Worm (Caenorhabditis elegans) whole organism, late embryonic: ENCODE measurements around the gene C14C6.5.

Source experiments
- C38D4.7 ChIP-seq: fragments of 200-800 bp; sonication (Bioruptor generic); optimal IDR thresholded peaks from 2 replicates; lab custom pipeline; 2018; ENCODE audit warnings: mild to moderate bottlenecking, missing genetic modification characterization, moderate library complexity, missing compliant biosample characterization
- F13H6.1 ChIP-seq: sonication (generic microtip); optimal IDR thresholded peaks from 2 replicates; lab custom pipeline; 2016; ENCODE audit warnings: missing genetic modification characterization, missing compliant biosample characterization
- K02D7.2 ChIP-seq: sonication (generic microtip); optimal IDR thresholded peaks from 2 replicates; lab custom pipeline; 2017; ENCODE audit warnings: mild to moderate bottlenecking, missing genetic modification characterization, missing compliant biosample characterization
- K09A11.1 ChIP-seq: sonication (generic microtip); optimal IDR thresholded peaks from 2 replicates; lab custom pipeline; 2017; ENCODE audit warnings: antibody characterized with exemption, mild to moderate bottlenecking, missing genetic modification characterization, missing compliant biosample characterization; ENCODE audit not compliant: insufficient read depth
- T23F11.4 ChIP-seq: fragments of 200-800 bp; sonication (Bioruptor generic); optimal IDR thresholded peaks from 2 replicates; lab custom pipeline; 2018; ENCODE audit warnings: mild to moderate bottlenecking, missing genetic modification characterization, missing compliant biosample characterization
- Y22D7AL.16 ChIP-seq: sonication (generic microtip); optimal IDR thresholded peaks from 2 replicates; lab custom pipeline; 2016; ENCODE audit warnings: missing genetic modification characterization, missing compliant biosample characterization
- ceh-18 ChIP-seq: sonication (generic microtip); optimal IDR thresholded peaks from 2 replicates; lab custom pipeline; 2016; ENCODE audit warnings: missing genetic modification characterization, missing compliant biosample characterization
- ceh-19 ChIP-seq: fragments of 200-800 bp; sonication (Bioruptor generic); optimal IDR thresholded peaks from 2 replicates; lab custom pipeline; 2018; ENCODE audit warnings: mild to moderate bottlenecking, missing genetic modification characterization, missing compliant biosample characterization
- ceh-2 ChIP-seq: sonication (generic microtip); optimal IDR thresholded peaks from 2 replicates; lab custom pipeline; 2016; ENCODE audit warnings: missing genotype, missing genetic modification characterization, missing compliant biosample characterization
- ceh-22 ChIP-seq: sonication (generic microtip); optimal IDR thresholded peaks from 2 replicates; lab custom pipeline; 2017; ENCODE audit warnings: missing biosample characterization, missing genetic modification characterization
- ceh-30 ChIP-seq: fragments of 150-350 bp; optimal IDR thresholded peaks from 2 replicates; lab custom pipeline; 2014; ENCODE audit warnings: missing biosample characterization, missing genetic modification characterization
- ceh-31 ChIP-seq: sonication (generic microtip); optimal IDR thresholded peaks from 2 replicates; lab custom pipeline; 2016; ENCODE audit warnings: missing genetic modification characterization, missing compliant biosample characterization
- ceh-48 ChIP-seq: sonication (generic microtip); optimal IDR thresholded peaks from 2 replicates; lab custom pipeline; 2016; ENCODE audit warnings: missing genetic modification characterization, inconsistent platforms, missing compliant biosample characterization
- ceh-6 ChIP-seq: fragments of 200-800 bp; sonication (Bioruptor generic); optimal IDR thresholded peaks from 2 replicates; lab custom pipeline; 2018; ENCODE audit warnings: mild to moderate bottlenecking, missing genetic modification characterization, missing compliant biosample characterization
- che-1 ChIP-seq: sonication (generic microtip); optimal IDR thresholded peaks from 2 replicates; lab custom pipeline; 2016; ENCODE audit warnings: mild to moderate bottlenecking, missing genetic modification characterization, missing compliant biosample characterization
- dmd-4 ChIP-seq: sonication (generic microtip); optimal IDR thresholded peaks from 2 replicates; lab custom pipeline; 2016; ENCODE audit warnings: borderline replicate concordance, missing genetic modification characterization, missing compliant biosample characterization
- dve-1 ChIP-seq: sonication (generic microtip); optimal IDR thresholded peaks from 2 replicates; lab custom pipeline; 2017; ENCODE audit warnings: antibody characterized with exemption, mild to moderate bottlenecking, missing genetic modification characterization, missing compliant biosample characterization
- eyg-1 ChIP-seq: sonication (generic microtip); optimal IDR thresholded peaks from 2 replicates; lab custom pipeline; 2016; ENCODE audit warnings: missing genotype, missing genetic modification characterization, missing compliant biosample characterization
- fkh-10 ChIP-seq: fragments of 150-350 bp; optimal IDR thresholded peaks from 2 replicates; lab custom pipeline; 2014; ENCODE audit warnings: missing biosample characterization, missing genetic modification reagents, missing genetic modification characterization
- fkh-6 ChIP-seq: sonication (generic microtip); optimal IDR thresholded peaks from 2 replicates; lab custom pipeline; 2016; ENCODE audit warnings: missing genetic modification characterization, missing compliant biosample characterization
- hlh-13 ChIP-seq: fragments of 200-800 bp; sonication (Bioruptor generic); optimal IDR thresholded peaks from 2 replicates; lab custom pipeline; 2018; ENCODE audit warnings: mild to moderate bottlenecking, missing genetic modification characterization, missing compliant biosample characterization
- hlh-15 ChIP-seq: sonication (generic microtip); optimal IDR thresholded peaks from 2 replicates; lab custom pipeline; 2016; ENCODE audit warnings: missing genetic modification characterization, missing compliant biosample characterization
- hlh-6 ChIP-seq: sonication (generic microtip); optimal IDR thresholded peaks from 2 replicates; lab custom pipeline; 2016; ENCODE audit warnings: missing genotype, missing genetic modification characterization, missing compliant biosample characterization
- hlh-8 ChIP-seq: sonication (generic microtip); optimal IDR thresholded peaks from 2 replicates; lab custom pipeline; 2016; ENCODE audit warnings: missing genotype, missing genetic modification characterization, missing compliant biosample characterization
- lim-6 ChIP-seq: sonication (generic microtip); optimal IDR thresholded peaks from 2 replicates; lab custom pipeline; 2016; ENCODE audit warnings: missing genetic modification characterization, missing compliant biosample characterization
- lin-11 ChIP-seq: fragments of 200-800 bp; sonication (Bioruptor generic); optimal IDR thresholded peaks from 2 replicates; lab custom pipeline; 2018; ENCODE audit warnings: mild to moderate bottlenecking, missing genetic modification characterization, missing compliant biosample characterization
- madf-2 ChIP-seq: sonication (generic microtip); optimal IDR thresholded peaks from 2 replicates; lab custom pipeline; 2017; ENCODE audit warnings: missing genetic modification characterization, missing compliant biosample characterization
- mec-3 ChIP-seq: sonication (generic microtip); optimal IDR thresholded peaks from 2 replicates; lab custom pipeline; 2016; ENCODE audit warnings: borderline replicate concordance, missing genetic modification characterization, missing compliant biosample characterization
- nhr-11 ChIP-seq: fragments of 150-350 bp; optimal IDR thresholded peaks from 2 replicates; lab custom pipeline; 2014; ENCODE audit warnings: missing biosample characterization, missing genetic modification characterization
- npax-4 ChIP-seq: sonication (generic microtip); optimal IDR thresholded peaks from 2 replicates; lab custom pipeline; 2016; ENCODE audit warnings: missing genetic modification characterization, missing compliant biosample characterization
- pag-3 ChIP-seq: sonication (generic microtip); optimal IDR thresholded peaks from 2 replicates; lab custom pipeline; 2016; ENCODE audit warnings: missing compliant biosample characterization, missing genetic modification characterization, borderline replicate concordance
- pax-1 ChIP-seq: fragments of 150-350 bp; optimal IDR thresholded peaks from 2 replicates; lab custom pipeline; 2014; ENCODE audit warnings: missing biosample characterization, missing genetic modification characterization
- pha-2 ChIP-seq: sonication (generic microtip); optimal IDR thresholded peaks from 2 replicates; lab custom pipeline; 2017; ENCODE audit warnings: mild to moderate bottlenecking, missing genetic modification characterization, missing compliant biosample characterization
- pha-4 ChIP-seq: fragments of 150-350 bp; optimal IDR thresholded peaks from 2 replicates; lab custom pipeline; 2018; ENCODE audit warnings: missing biosample characterization, missing genetic modification reagents, missing genetic modification characterization
- ref-2 ChIP-seq: sonication (generic microtip); optimal IDR thresholded peaks from 2 replicates; lab custom pipeline; 2016; ENCODE audit warnings: missing genetic modification characterization, missing compliant biosample characterization
- sdc-2 ChIP-seq: sonication (generic microtip); optimal IDR thresholded peaks from 2 replicates; lab custom pipeline; 2016; ENCODE audit warnings: missing genotype, missing genetic modification characterization, missing compliant biosample characterization
- sox-2 ChIP-seq: fragments of 200-800 bp; sonication (Bioruptor generic); IDR thresholded peaks from 2 replicates; pipeline ENCODE4 v1.3.6; 2022; ENCODE audit warnings: missing genetic modification reagents, missing genetic modification characterization, missing compliant biosample characterization
- sox-4 ChIP-seq: sonication (generic microtip); optimal IDR thresholded peaks from 2 replicates; lab custom pipeline; 2017; ENCODE audit warnings: mild to moderate bottlenecking, missing genetic modification characterization, inconsistent platforms, missing compliant biosample characterization
- syd-9 ChIP-seq: sonication (generic microtip); optimal IDR thresholded peaks from 2 replicates; lab custom pipeline; 2016; ENCODE audit warnings: mild to moderate bottlenecking, missing genetic modification characterization, moderate library complexity, missing compliant biosample characterization
- tbx-2 ChIP-seq: sonication (generic microtip); optimal IDR thresholded peaks from 2 replicates; lab custom pipeline; 2016; ENCODE audit warnings: missing genetic modification characterization, missing compliant biosample characterization
- tbx-7 ChIP-seq: sonication (generic microtip); optimal IDR thresholded peaks from 2 replicates; lab custom pipeline; 2016; ENCODE audit warnings: missing genotype, missing genetic modification characterization, missing compliant biosample characterization
- unc-42 ChIP-seq: sonication (generic microtip); optimal IDR thresholded peaks from 2 replicates; lab custom pipeline; 2016; ENCODE audit warnings: missing genotype, missing genetic modification characterization, missing compliant biosample characterization
- unc-55 ChIP-seq: sonication (generic microtip); optimal IDR thresholded peaks from 2 replicates; lab custom pipeline; 2017; ENCODE audit warnings: missing biosample characterization, missing genetic modification reagents, missing genetic modification characterization
- unc-86 ChIP-seq: sonication (generic microtip); optimal IDR thresholded peaks from 2 replicates; lab custom pipeline; 2016; ENCODE audit warnings: missing genetic modification characterization, missing compliant biosample characterization

C14C6.5 gene

ce11 chrV:565984-566383 is 29.6 kb downstream of the C14C6.5 start, which contains the start of gene sri-73:
Gene sri-73, minus strand, starts transcription at chrV:566084.
- no peak for TF ChIP-seq C38D4.7 (GFP tag; lab: Kevin White, UChicago)
- no peak for TF ChIP-seq pha-4
- no peak for TF ChIP-seq ceh-2 (tag; lab: Kevin White, UChicago)
- no peak for TF ChIP-seq che-1 (tag; lab: Kevin White, UChicago)
- no peak for TF ChIP-seq pag-3 (tag; lab: Kevin White, UChicago)
- no peak for TF ChIP-seq F13H6.1 (tag; lab: Kevin White, UChicago)
- no peak for TF ChIP-seq tbx-2
- no peak for TF ChIP-seq syd-9
- no peak for TF ChIP-seq sdc-2 (tag; lab: Kevin White, UChicago)
- TF ChIP-seq T23F11.4 (GFP tag; lab: Kevin White, UChicago) = no peak
- no peak for TF ChIP-seq ceh-18 (tag; lab: Kevin White, UChicago)
- no peak for TF ChIP-seq nhr-11 (tag; lab: Kevin White, UChicago)
- no peak for TF ChIP-seq dve-1 (tag; lab: Kevin White, UChicago)
- TF ChIP-seq npax-4 = no peak
- TF ChIP-seq madf-2 (tag; lab: Kevin White, UChicago) = no peak
- TF ChIP-seq hlh-13 (GFP tag; lab: Kevin White, UChicago) = no peak
- no peak for TF ChIP-seq fkh-6 (tag; lab: Kevin White, UChicago)
- no peak for TF ChIP-seq lin-11 (tag; lab: Kevin White, UChicago)

- TF ChIP-seq ref-2 (tag; lab: Kevin White, UChicago) = no peak
- no peak for TF ChIP-seq Y22D7AL.16 (tag; lab: Kevin White, UChicago)
- TF ChIP-seq tbx-7 (tag; lab: Kevin White, UChicago) = no peak
- TF ChIP-seq pha-2 (tag; lab: Kevin White, UChicago) = no peak
- no peak for TF ChIP-seq ceh-19 (GFP tag; lab: Kevin White, UChicago)
- TF ChIP-seq, all 69 proteins: peak for 0
Observed at ce11 chrV:568105-568504, 31.7 kb downstream of the C14C6.5 start, which contains the start of gene sri-72. Gene sri-72, minus strand, starts transcription at chrV:568205.

ce11 chrV:574639-575038 is 38.2 kb downstream of the C14C6.5 start, which contains the start of gene C14C6.13:
Gene C14C6.13, minus strand, starts transcription at chrV:574739.
- TF ChIP-seq fkh-6 (tag; lab: Kevin White, UChicago) (no peak), unc-55 (GFP tag; lab: Kevin White, UChicago) (no peak), hlh-8 (no peak), pax-1 (tag; lab: Kevin White, UChicago) (no peak), pha-4 (no peak), fkh-10 (GFP tag; lab: Kevin White, UChicago) (no peak), hlh-15 (no peak), lim-6 (tag; lab: Kevin White, UChicago) (no peak), ceh-30 (no peak), eyg-1 (tag; lab: Kevin White, UChicago) (no peak), pag-3 (tag; lab: Kevin White, UChicago) (no peak), unc-86 (no peak), dmd-4 (tag; lab: Kevin White, UChicago) (no peak), ceh-18 (tag; lab: Kevin White, UChicago) (no peak), hlh-13 (GFP tag; lab: Kevin White, UChicago) (no peak), ceh-6 (no peak), ceh-22 (tag; lab: Kevin White, UChicago) (no peak), K09A11.1 (no peak)

DNA sequence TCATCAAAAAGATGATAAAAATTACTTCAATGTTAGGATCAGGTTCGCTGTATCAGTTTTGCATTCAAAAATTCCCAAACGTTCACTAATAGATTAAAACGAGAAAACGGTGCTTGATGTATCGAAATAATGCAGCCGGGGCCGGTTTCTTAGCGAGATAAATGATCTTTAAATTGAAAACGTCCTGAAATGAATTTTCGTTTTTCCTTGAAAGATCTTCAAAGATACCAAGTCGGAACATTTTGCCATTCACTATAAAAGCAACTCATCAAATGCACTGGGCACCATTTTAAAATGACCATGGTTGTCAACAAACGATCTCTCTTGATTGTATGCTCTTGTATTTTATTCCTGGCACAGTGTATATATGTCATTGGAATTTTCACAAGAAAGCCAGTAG is 39.6 kb downstream of the C14C6.5 start, which contains the start of gene K06H6.5:
Gene K06H6.5, plus strand, starts transcription at position 301 of the 400 bp plus-strand sequence.
- TF ChIP-seq K09A11.1 (no peak), sox-2 (GFP tag; lab: Robert Waterston, UW) (no peak), ceh-48 (tag; lab: Kevin White, UChicago) (no peak), hlh-6 (tag; lab: Kevin White, UChicago) (no peak), unc-42 (tag; lab: Kevin White, UChicago) (no peak), mec-3 (tag; lab: Kevin White, UChicago) (no peak), hlh-8 (no peak), ceh-2 (tag; lab: Kevin White, UChicago) (no peak), dve-1 (tag; lab: Kevin White, UChicago) (no peak), ceh-31 (no peak), K02D7.2 (no peak), ceh-22 (tag; lab: Kevin White, UChicago) (no peak), ceh-19 (GFP tag; lab: Kevin White, UChicago) (no peak), hlh-13 (GFP tag; lab: Kevin White, UChicago) (no peak), sox-4 (tag; lab: Kevin White, UChicago) (no peak), eyg-1 (tag; lab: Kevin White, UChicago) (no peak)
